Fruit fly (Drosophila melanogaster) whole organism, pupa: ENCODE results near the gene Tim17b1.

ENCODE experiments used
- CG10348 ChIP-seq: fragments of 200-800 bp; sonication (Bioruptor generic); IDR thresholded peaks from 2 replicates; pipeline ENCODE4 v1.3.6; 2022; ENCODE audit warnings: missing biosample characterization, missing genetic modification characterization
- CG12605 ChIP-seq: fragments of 200-800 bp; sonication (Bioruptor generic); IDR thresholded peaks from 2 replicates; pipeline ENCODE4 v1.3.6; 2022; ENCODE audit warnings: missing biosample characterization, missing genetic modification characterization
- CG13204 ChIP-seq: fragments of 200-800 bp; sonication (Bioruptor generic); optimal IDR thresholded peaks from 2 replicates; lab custom pipeline; 2018; ENCODE audit warnings: missing biosample characterization, mild to moderate bottlenecking, missing genetic modification characterization, moderate library complexity
- CG14655 ChIP-seq: fragments of 200-800 bp; sonication (Bioruptor generic); optimal IDR thresholded peaks from 3 replicates; lab custom pipeline; 2017; ENCODE audit warnings: mild to moderate bottlenecking, missing biosample characterization, missing genetic modification reagents, missing genetic modification characterization
- CG15710 ChIP-seq: fragments of 200-800 bp; sonication (Bioruptor generic); optimal IDR thresholded peaks from 2 replicates; lab custom pipeline; 2018; ENCODE audit warnings: missing biosample characterization, mild to moderate bottlenecking, missing genetic modification characterization, moderate library complexity
- CG17806 ChIP-seq: fragments of 200-800 bp; sonication (Bioruptor generic); optimal IDR thresholded peaks from 2 replicates; lab custom pipeline; 2018; ENCODE audit warnings: missing biosample characterization, mild to moderate bottlenecking, missing genetic modification characterization, moderate library complexity
- CG32121 ChIP-seq: fragments of 200-800 bp; sonication (Bioruptor generic); IDR thresholded peaks from 2 replicates; pipeline ENCODE4 v1.3.6; 2022; ENCODE audit warnings: missing biosample characterization, missing genetic modification characterization
- CG34367 ChIP-seq: fragments of 200-800 bp; sonication (Bioruptor generic); optimal IDR thresholded peaks from 2 replicates; lab custom pipeline; 2018; ENCODE audit warnings: missing biosample characterization, mild to moderate bottlenecking, missing genetic modification characterization
- CG4496 ChIP-seq: fragments of 200-800 bp; sonication (Bioruptor generic); IDR thresholded peaks from 3 replicates; pipeline ENCODE4 v1.3.6; 2022; ENCODE audit warnings: missing biosample characterization, missing genetic modification characterization
- CG8159 ChIP-seq: fragments of 200-800 bp; sonication (Bioruptor generic); optimal IDR thresholded peaks from 3 replicates; lab custom pipeline; 2018; ENCODE audit warnings: missing biosample characterization, mild to moderate bottlenecking, missing genetic modification characterization, moderate library complexity
- CG8301 ChIP-seq: fragments of 200-800 bp; sonication (Bioruptor generic); optimal IDR thresholded peaks from 2 replicates; lab custom pipeline; 2018; ENCODE audit warnings: missing biosample characterization, mild to moderate bottlenecking, missing genetic modification characterization
- CG9948 ChIP-seq: fragments of 200-800 bp; sonication (Bioruptor generic); optimal IDR thresholded peaks from 2 replicates; lab custom pipeline; 2018; ENCODE audit warnings: missing biosample characterization, mild to moderate bottlenecking, missing genetic modification characterization, moderate library complexity
- D1 ChIP-seq: fragments of 200-800 bp; sonication (Bioruptor generic); optimal IDR thresholded peaks from 2 replicates; lab custom pipeline; 2018; ENCODE audit warnings: missing biosample characterization, mild to moderate bottlenecking, missing genetic modification characterization, moderate library complexity
- EcR ChIP-seq: fragments of 200-800 bp; sonication (Bioruptor generic); optimal IDR thresholded peaks from 3 replicates; lab custom pipeline; 2019; ENCODE audit warnings: missing biosample characterization, missing genetic modification characterization, mild to moderate bottlenecking, moderate library complexity, missing genetic modification reagents
- Ets98B ChIP-seq: fragments of 200-800 bp; sonication (Bioruptor generic); IDR thresholded peaks from 2 replicates; pipeline ENCODE4 v1.3.6; 2022; ENCODE audit warnings: missing biosample characterization, missing genetic modification characterization
- Pif1A ChIP-seq: fragments of 200-800 bp; sonication (Bioruptor generic); optimal IDR thresholded peaks from 3 replicates; lab custom pipeline; 2016; ENCODE audit warnings: missing biosample characterization, missing genetic modification characterization
- Pif1B ChIP-seq: fragments of 200-800 bp; sonication (Bioruptor generic); optimal IDR thresholded peaks from 3 replicates; lab custom pipeline; 2016; ENCODE audit warnings: missing biosample characterization, missing genetic modification characterization
- Snoo ChIP-seq: fragments of 200-800 bp; sonication (Bioruptor generic); optimal IDR thresholded peaks from 3 replicates; lab custom pipeline; 2017; ENCODE audit warnings: missing biosample characterization, mild to moderate bottlenecking, missing genetic modification characterization, inconsistent platforms
- fd96Ca ChIP-seq: fragments of 200-800 bp; sonication (Bioruptor generic); IDR thresholded peaks from 3 replicates; pipeline ENCODE4 v1.3.6; 2022; ENCODE audit warnings: missing biosample characterization, missing genetic modification characterization
- gl ChIP-seq: fragments of 200-800 bp; sonication (Bioruptor generic); optimal IDR thresholded peaks from 2 replicates; lab custom pipeline; 2018; ENCODE audit warnings: missing biosample characterization, mild to moderate bottlenecking, missing genetic modification characterization
- rn ChIP-seq: fragments of 200-800 bp; sonication (Bioruptor generic); IDR thresholded peaks from 2 replicates; pipeline ENCODE4 v1.3.6; 2022; ENCODE audit warnings: missing biosample characterization, missing genetic modification characterization

Tim17b1 gene

dm6 chr3R:5331764-5332405 is 31.9 kb downstream of the Tim17b1 start:
- TF ChIP-seq CG4496 (GFP tag; lab: Robert Waterston, UW) (0 out of 3 replicates have a peak, but pooled peaks have one; percentile 20), CG10348 (no peak), CG9948 (tag; lab: Kevin White, UChicago) (peak; percentile 60), rn (GFP tag; lab: Robert Waterston, UW) (no peak), CG13204 (no peak), CG14655 (GFP tag; lab: Kevin White, UChicago) (no peak), CG32121 (GFP tag; lab: Robert Waterston, UW) (no peak), EcR (GFP tag; lab: Kevin White, UChicago) (peak; percentile 91), CG8301 (tag; lab: Kevin White, UChicago) (no peak), CG17806 (tag; lab: Kevin White, UChicago) (peak; percentile 62), D1 (tag; lab: Kevin White, UChicago) (no peak), Pif1B (GFP tag; lab: Kevin White, UChicago) (peak; percentile 16), CG34367 (tag; lab: Kevin White, UChicago) (peak; percentile 35), Snoo (tag; lab: Kevin White, UChicago) (no peak), CG8159 (tag; lab: Kevin White, UChicago) (peak; percentile 72), Ets98B (GFP tag; lab: Robert Waterston, UW) (no peak), Pif1A (GFP tag; lab: Kevin White, UChicago) (peak; percentile 17), CG15710 (tag; lab: Kevin White, UChicago) (peak; percentile 63), fd96Ca (GFP tag; lab: Robert Waterston, UW) (no peak), gl (tag; lab: Kevin White, UChicago) (no peak), CG12605 (GFP tag; lab: Robert Waterston, UW) (no peak)

dm6 chr3R:5346707-5347323 is 46.9 kb downstream of the Tim17b1 start:
- TF ChIP-seq EcR (GFP tag; lab: Kevin White, UChicago) (no peak), CG34367 (tag; lab: Kevin White, UChicago) (no peak), D1 (tag; lab: Kevin White, UChicago) (no peak), CG10348 (no peak)

- TF ChIP-seq CG8301 (tag; lab: Kevin White, UChicago) (no peak), Snoo (tag; lab: Kevin White, UChicago) (no peak), rn (GFP tag; lab: Robert Waterston, UW) (no peak), CG32121 (GFP tag; lab: Robert Waterston, UW) (no peak), CG10348 (no peak), fd96Ca (GFP tag; lab: Robert Waterston, UW) (no peak), D1 (tag; lab: Kevin White, UChicago) (no peak), CG8159 (tag; lab: Kevin White, UChicago) (no peak), CG34367 (tag; lab: Kevin White, UChicago) (no peak), gl (tag; lab: Kevin White, UChicago) (no peak), CG15710 (tag; lab: Kevin White, UChicago) (no peak), CG4496 (GFP tag; lab: Robert Waterston, UW) (no peak), Pif1A (GFP tag; lab: Kevin White, UChicago) (no peak), EcR (GFP tag; lab: Kevin White, UChicago) (no peak), Ets98B (GFP tag; lab: Robert Waterston, UW) (no peak), CG17806 (tag; lab: Kevin White, UChicago) (no peak), CG13204 (no peak), CG12605 (GFP tag; lab: Robert Waterston, UW) (no peak), CG14655 (GFP tag; lab: Kevin White, UChicago) (no peak), CG9948 (tag; lab: Kevin White, UChicago) (no peak)
Measured at dm6 chr3R:5350393-5350972, 50.5 kb downstream of the Tim17b1 start, which contains the start of gene mtd. TSS of gene mtd (minus strand) at chr3R:5350443.
